Fruit fly (Drosophila melanogaster): Measurements from ENCODE around the gene CG10920.

CG10920 gene

dm6 chrX:7857873-7858272 is 3.8 kb upstream of the CG10920 start, which contains the start of gene CG1409:
Gene CG1409, plus strand, starts transcription at chrX:7858173.
- no peak for TF ChIP-seq Sox14 (GFP tag; optimal IDR thresholded peaks at IDR 0.05)
- TF ChIP-seq cyc (GFP tag; optimal IDR thresholded peaks at IDR 0.05) = no peak

- no peak for TF ChIP-seq CG8119 (GFP tag; IDR thresholded peaks at IDR 0.05)
- no peak for TF ChIP-seq fkh (GFP tag; optimal IDR thresholded peaks at IDR 0.05)
- no peak for TF ChIP-seq CG11902 (GFP tag; optimal IDR thresholded peaks at IDR 0.05)
- TF ChIP-seq Hr4 (GFP tag; optimal IDR thresholded peaks at IDR 0.05) = no peak
- TF ChIP-seq CG8319 (GFP tag; optimal IDR thresholded peaks at IDR 0.05) = no peak
- no peak for TF ChIP-seq Sox15 (GFP tag; optimal IDR thresholded peaks at IDR 0.05)
- no peak for TF ChIP-seq CG15336 (GFP tag; IDR thresholded peaks at IDR 0.05)
- TF ChIP-seq Eip93F (GFP tag; optimal IDR thresholded peaks at IDR 0.05) = no peak
- no peak for TF ChIP-seq CG8632 (GFP tag; optimal IDR thresholded peaks at IDR 0.05)
- TF ChIP-seq Gug (GFP tag; IDR thresholded peaks at IDR 0.05) = no peak
- TF ChIP-seq dac (GFP tag; optimal IDR thresholded peaks at IDR 0.05) = no peak
- TF ChIP-seq spab (GFP tag; optimal IDR thresholded peaks at IDR 0.05) = no peak
- no peak for TF ChIP-seq CG6854 (GFP tag; optimal IDR thresholded peaks at IDR 0.05)
- TF ChIP-seq Lpt (GFP tag; optimal IDR thresholded peaks at IDR 0.05) = no peak
- no peak for TF ChIP-seq CG4318 (GFP tag; optimal IDR thresholded peaks at IDR 0.05)
- no peak for TF ChIP-seq svp (GFP tag)
- no peak for TF ChIP-seq OdsH (GFP tag; optimal IDR thresholded peaks at IDR 0.05)
- no peak for TF ChIP-seq esn (GFP tag; optimal IDR thresholded peaks at IDR 0.05)
- no peak for TF ChIP-seq CG16779 (tag; optimal IDR thresholded peaks at IDR 0.05)
Observed at dm6 chrX:7825897-7826296, 28.1 kb downstream of the CG10920 start, which contains the start of gene CARPA. Gene CARPA, plus strand, starts transcription at chrX:7826197.

DNA sequence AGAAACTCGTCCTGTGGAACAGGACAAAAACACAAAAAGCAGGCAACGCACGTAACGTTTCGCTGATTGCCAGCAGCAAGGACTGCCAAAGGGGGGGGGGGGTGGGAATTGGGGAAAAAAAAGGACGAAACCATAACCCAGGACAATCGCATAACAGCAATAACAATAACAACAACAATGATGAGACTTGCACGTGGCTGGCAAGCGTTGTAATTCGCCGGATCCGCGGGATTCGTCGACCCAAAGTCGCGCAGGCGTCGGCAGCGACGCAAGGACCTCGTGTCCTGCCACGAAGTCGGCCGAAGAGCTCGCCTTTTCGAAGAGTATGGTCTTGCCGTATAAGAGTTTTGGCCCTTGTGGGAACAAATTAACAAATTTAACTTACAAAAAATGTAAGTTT is 28.7 kb downstream of the CG10920 start:
- no peak for TF ChIP-seq fkh (GFP tag; optimal IDR thresholded peaks at IDR 0.05)
- TF ChIP-seq Ets21C (GFP tag; optimal IDR thresholded peaks at IDR 0.05) = no peak
- TF ChIP-seq CG6276 (GFP tag; optimal IDR thresholded peaks at IDR 0.05) = no peak
- no peak for TF ChIP-seq CG3032 (tag; optimal IDR thresholded peaks at IDR 0.05)
- TF ChIP-seq CG11762 (GFP tag; optimal IDR thresholded peaks at IDR 0.05; ENCODE audit: insufficient read depth) = no peak
- no peak for TF ChIP-seq CG34406 (GFP tag; optimal IDR thresholded peaks at IDR 0.05)
- TF ChIP-seq Eip78C (GFP tag) = no peak
- no peak for TF ChIP-seq Lpt (GFP tag; optimal IDR thresholded peaks at IDR 0.05)
- TF ChIP-seq CG7368 (GFP tag; optimal IDR thresholded peaks at IDR 0.05) = no peak
- TF ChIP-seq CG16779 (tag; optimal IDR thresholded peaks at IDR 0.05) = no peak

dm6 chrX:7822910-7823309 is 31.1 kb downstream of the CG10920 start:
- TF ChIP-seq fd59A (GFP tag; optimal IDR thresholded peaks at IDR 0.05) = no peak
- TF ChIP-seq CG6792 (GFP tag; optimal IDR thresholded peaks at IDR 0.05) = no peak
- no peak for TF ChIP-seq dsx (GFP tag; optimal IDR thresholded peaks at IDR 0.05; ENCODE audit: poor library complexity, severe bottlenecking)
